Worm (Caenorhabditis elegans) whole organism, dauer: ENCODE data around the gene F59D12.5.

Experiments
- unc-62 ChIP-seq: sonication (generic microtip); optimal IDR thresholded peaks from 2 replicates; lab custom pipeline; 2017; ENCODE audit warnings: missing biosample characterization, missing genetic modification reagents, missing genetic modification characterization

F59D12.5 gene

DNA sequence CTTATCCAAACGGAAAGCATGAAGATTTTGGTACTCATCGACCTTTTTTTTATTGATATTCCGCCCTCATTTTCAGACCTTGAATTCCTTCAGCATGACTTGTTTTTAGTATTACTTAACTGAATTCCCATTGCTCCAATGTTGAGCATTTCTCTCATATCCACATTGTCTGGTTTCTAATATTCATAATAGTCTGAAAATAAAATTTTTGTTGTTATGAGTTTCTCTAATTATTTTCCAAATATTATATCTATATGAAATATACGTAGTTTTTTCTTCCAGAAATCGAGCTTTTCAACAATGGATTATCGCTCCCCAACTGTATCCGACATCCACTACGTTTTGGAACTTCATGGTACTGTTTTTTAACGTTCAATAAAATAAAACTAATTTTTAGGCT, 4.5 kb downstream of the F59D12.5 start, which contains the start of gene H08J19.1:
H08J19.1 (plus strand) TSS at position 301 of the 400 bp plus-strand sequence.
- no peak for TF ChIP-seq unc-62 (GFP tag; lab: Kevin White, UChicago)

DNA sequence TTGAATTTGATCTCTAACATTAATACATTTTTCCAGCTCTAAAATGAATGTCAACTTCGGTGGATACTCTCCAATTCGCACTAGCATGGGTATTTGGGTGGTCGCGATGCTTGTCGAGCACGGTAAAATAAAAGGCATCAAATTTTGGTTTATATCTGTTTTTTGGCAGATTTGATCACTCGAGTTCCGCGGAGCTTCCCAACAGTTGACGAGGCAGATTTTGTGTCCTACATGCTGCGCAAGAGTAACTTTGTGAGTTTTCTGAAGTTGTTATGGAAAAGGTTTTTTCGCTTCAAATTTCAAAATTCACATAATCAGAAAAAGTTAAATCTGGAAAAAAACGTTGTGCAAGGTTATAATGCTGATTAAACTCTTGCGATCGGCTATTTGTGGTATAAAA, 5.8 kb downstream of the F59D12.5 start:
- no peak for TF ChIP-seq unc-62 (GFP tag; lab: Kevin White, UChicago)

- TF ChIP-seq unc-62 (GFP tag; lab: Kevin White, UChicago), result no peak
These were observed 6.6 kb downstream of the F59D12.5 start, which contains the start of gene K09E9.7 for ce11 chrX:15640603-15641002. TSS of gene K09E9.7 (plus strand) at chrX:15640903.

- TF ChIP-seq unc-62 (GFP tag; lab: Kevin White, UChicago), result no peak
These were observed 13.2 kb downstream of the F59D12.5 start for ce11 chrX:15633964-15634363.

ce11 chrX:15630790-15631204, 16.4 kb downstream of the F59D12.5 start:
- TF ChIP-seq unc-62 (GFP tag; lab: Kevin White, UChicago), result no peak

DNA sequence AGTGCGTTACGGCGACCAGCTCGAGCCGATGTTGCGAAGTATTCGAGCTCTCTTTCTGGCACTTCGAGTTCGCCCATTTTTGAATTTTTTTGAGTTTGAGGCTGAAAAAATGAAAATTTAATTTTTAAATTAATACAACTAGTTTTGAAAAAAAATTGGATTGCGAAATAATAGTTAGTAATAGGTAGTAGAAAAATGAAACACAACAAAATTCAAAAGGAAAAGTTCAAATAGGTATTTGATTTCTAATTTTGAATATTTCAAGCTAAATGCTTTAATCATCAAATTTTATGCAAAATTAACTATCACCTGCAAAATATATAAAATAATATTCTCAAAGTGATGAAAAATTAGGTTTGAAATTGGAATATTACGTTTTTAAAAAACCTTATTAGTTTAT, 16.8 kb downstream of the F59D12.5 start, which contains the start of gene K09E9.4:
K09E9.4 (minus strand) TSS at position 101 of the 400 bp plus-strand sequence.
- TF ChIP-seq unc-62 (GFP tag; lab: Kevin White, UChicago), result no peak

DNA sequence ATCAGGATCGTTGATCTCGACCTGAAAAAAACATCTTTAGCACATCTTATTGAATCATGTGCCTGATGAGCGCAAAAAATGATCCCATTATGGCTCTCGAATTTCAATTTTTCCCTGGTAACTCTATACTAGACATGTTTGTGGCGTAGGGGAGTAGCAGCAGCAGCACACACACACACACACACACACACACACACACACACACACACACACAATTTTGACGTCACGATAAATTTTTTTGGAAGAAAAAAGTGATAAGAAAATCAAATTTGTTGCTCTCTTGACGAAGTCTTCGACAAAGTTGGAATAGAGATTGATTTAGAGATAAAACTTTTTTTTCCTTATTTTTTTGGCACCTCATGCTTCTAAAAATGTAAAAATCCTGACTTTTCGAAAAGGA, 17.6 kb downstream of the F59D12.5 start:
- TF ChIP-seq unc-62 (GFP tag; lab: Kevin White, UChicago), result no peak

- TF ChIP-seq unc-62 (GFP tag; lab: Kevin White, UChicago), result no peak
These were observed 18.2 kb downstream of the F59D12.5 start for ce11 chrX:15628945-15629344.

ce11 chrX:15627814-15628213, 19.4 kb downstream of the F59D12.5 start:
- no peak for TF ChIP-seq unc-62 (GFP tag; lab: Kevin White, UChicago)

DNA sequence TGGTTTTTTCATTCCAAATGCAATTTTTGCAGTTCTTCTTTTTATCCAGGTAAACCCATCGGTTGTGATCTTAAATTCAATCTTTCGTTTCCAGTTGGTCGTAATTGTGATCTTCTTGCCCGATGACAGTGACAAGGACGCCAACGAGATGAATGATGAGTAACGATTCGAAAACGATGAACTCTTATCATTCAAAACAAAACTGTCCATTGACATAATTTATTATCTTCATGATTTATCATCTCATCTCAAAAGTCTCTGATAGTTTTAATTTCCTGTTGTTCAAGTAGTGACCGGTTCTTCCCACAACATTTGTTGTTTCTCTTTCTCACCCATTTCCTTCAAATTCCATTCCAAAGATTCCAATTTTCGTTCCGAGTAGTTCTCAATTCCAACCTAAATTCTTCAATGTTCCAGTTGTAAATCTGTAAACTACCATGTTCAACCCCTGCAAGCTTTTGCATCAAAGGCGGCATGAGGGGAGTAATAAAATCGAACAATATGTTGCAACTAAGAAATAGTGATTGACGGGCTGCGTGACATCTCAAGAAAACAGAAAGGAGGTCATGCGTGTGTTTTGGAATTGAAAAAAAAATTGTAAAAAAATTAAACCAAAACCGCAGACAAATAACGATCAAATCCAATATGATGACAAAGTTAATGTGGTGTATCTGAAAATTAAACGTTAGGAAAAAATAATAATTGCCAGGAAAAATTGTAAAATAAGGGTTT, 20.9 kb downstream of the F59D12.5 start:
- no peak for TF ChIP-seq unc-62 (GFP tag; lab: Kevin White, UChicago)

ce11 chrX:15622041-15622440, 25.1 kb downstream of the F59D12.5 start:
- no peak for TF ChIP-seq unc-62 (GFP tag; lab: Kevin White, UChicago)

DNA sequence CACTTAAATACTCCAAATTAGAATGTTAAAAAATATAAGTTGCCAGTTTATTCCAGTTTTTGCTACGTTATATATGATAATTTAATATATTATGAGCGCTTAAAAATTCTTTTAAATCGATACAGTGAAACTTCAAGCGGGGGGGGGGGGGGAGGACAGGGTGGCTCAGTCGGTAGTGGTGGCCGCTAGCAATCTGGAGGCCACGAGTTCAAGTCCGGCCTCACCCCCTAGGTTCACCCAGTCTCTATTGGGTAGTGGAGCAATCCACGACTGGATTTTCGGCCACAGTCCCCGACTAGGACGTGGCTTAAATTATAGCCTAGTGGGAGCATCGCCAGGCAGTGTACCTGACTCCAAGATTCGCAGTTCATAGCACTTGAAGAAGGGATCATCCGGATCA, 26.2 kb downstream of the F59D12.5 start:
- TF ChIP-seq unc-62 (GFP tag; lab: Kevin White, UChicago), result no peak

DNA sequence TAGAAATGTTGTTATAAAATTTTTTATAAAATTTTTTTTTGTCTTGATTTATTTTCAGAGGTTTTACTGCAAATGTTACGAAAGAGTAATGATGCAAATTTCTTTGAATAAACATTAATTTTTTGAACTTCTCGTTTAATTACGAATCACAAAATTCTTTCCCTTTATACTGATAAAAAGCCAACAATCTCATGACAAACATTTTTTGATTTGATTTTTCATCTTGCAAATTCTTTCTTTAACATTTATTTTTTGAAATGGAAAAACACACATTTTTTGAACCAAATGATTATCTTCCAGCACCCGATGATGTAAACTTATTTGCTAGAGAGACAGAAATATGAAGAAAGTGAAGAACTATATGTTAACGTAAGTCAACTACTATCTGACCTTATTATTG, 27.0 kb downstream of the F59D12.5 start, which contains the start of gene K09E9.1:
K09E9.1 (plus strand) TSS at position 301 of the 400 bp plus-strand sequence.
- TF ChIP-seq unc-62 (GFP tag; lab: Kevin White, UChicago), result no peak

DNA sequence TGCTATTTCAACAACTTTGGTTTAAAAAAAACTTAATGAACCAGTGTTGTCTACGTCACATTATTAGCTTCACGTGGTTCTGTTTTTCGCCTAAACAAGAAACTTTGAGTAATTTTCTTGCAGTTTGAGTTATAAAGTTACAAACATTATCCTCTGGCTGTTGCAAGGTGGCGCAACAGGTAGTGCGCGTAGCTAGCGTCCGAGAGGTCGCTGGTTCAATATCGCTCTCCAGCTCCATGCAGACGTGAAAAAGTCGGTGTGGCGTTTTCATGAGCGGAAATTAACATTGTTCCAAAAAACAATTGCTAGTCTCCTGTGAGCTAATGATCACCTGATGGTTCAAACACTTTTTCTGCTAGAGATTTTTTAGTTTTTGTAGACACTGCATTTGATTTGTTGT, 27.9 kb downstream of the F59D12.5 start:
- TF ChIP-seq unc-62 (GFP tag; lab: Kevin White, UChicago), result no peak

DNA sequence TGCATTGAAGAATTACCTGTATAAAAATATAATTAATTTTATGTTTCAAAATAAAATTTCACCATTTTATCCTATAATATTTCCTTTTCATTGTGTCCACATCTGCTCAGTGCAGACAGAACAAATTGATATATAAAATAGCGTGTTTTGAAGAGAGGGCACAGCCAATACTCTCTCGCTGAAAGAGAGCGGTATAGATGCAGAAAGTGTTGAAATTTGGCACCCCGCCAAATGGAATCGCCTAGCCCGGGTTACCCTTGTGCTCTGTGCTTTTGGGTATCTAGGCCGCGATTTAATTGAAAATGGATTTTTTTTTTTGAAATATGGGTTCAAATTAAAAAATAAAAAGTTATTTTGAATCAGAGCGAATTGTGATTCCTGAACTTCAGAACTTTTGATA, 30.0 kb downstream of the F59D12.5 start:
- no peak for TF ChIP-seq unc-62 (GFP tag; lab: Kevin White, UChicago)

- no peak for TF ChIP-seq unc-62 (GFP tag; lab: Kevin White, UChicago)
These were observed 30.7 kb downstream of the F59D12.5 start, which contains the start of gene ergi-3 for ce11 chrX:15616443-15616842. TSS of gene ergi-3 (minus strand) at chrX:15616753.

- TF ChIP-seq unc-62 (GFP tag; lab: Kevin White, UChicago), result no peak
These were observed 33.4 kb downstream of the F59D12.5 start, which contains the start of gene K09E9.3 for ce11 chrX:15613745-15614229. TSS of gene K09E9.3 (minus strand) at chrX:15613795.
